Worm (Caenorhabditis elegans) whole organism, young adult: ENCODE data around the gene F53F4.17.
A peak's percentile ranks its signal among the peaks of the same experiment; 100 is the strongest.

ENCODE experiments used
- B0035.1 ChIP-seq: sonication (generic microtip); optimal IDR thresholded peaks from 2 replicates; lab custom pipeline; 2016; ENCODE audit warnings: missing genetic modification characterization, mild to moderate bottlenecking, missing compliant biosample characterization, missing genotype, missing genetic modification reagents
- D2030.7 ChIP-seq: fragments of 200-800 bp; sonication (Bioruptor generic); IDR thresholded peaks from 2 replicates; pipeline ENCODE4 v1.3.6; 2022; ENCODE audit warnings: missing genetic modification reagents, missing genetic modification characterization, missing compliant biosample characterization
- F39B2.1 ChIP-seq: fragments of 200-800 bp; sonication (Bioruptor generic); IDR thresholded peaks from 2 replicates; pipeline ENCODE4 v1.3.6; 2022; ENCODE audit warnings: missing genetic modification reagents, missing genetic modification characterization, missing compliant biosample characterization
- F52B5.7 ChIP-seq: sonication (generic microtip); optimal IDR thresholded peaks from 2 replicates; lab custom pipeline; 2016; ENCODE audit warnings: mild to moderate bottlenecking, missing genetic modification characterization, missing compliant biosample characterization
- F57A8.1 ChIP-seq: fragments of 200-800 bp; sonication (Bioruptor generic); optimal IDR thresholded peaks from 2 replicates; lab custom pipeline; 2018; ENCODE audit warnings: mild to moderate bottlenecking, missing genetic modification characterization, moderate library complexity, missing compliant biosample characterization
- K12H6.12 ChIP-seq: fragments of 200-800 bp; sonication (Bioruptor generic); optimal IDR thresholded peaks from 2 replicates; lab custom pipeline; 2018; ENCODE audit warnings: mild to moderate bottlenecking, missing genetic modification characterization, missing compliant biosample characterization
- T26A5.8 ChIP-seq: sonication (generic microtip); optimal IDR thresholded peaks from 2 replicates; lab custom pipeline; 2016; ENCODE audit warnings: missing genetic modification characterization, missing compliant biosample characterization
- Y67H2A.10 ChIP-seq: fragments of 200-800 bp; sonication (Bioruptor generic); conservative IDR thresholded peaks from 2 replicates; pipeline ENCODE4 v1.3.6; 2022; ENCODE audit warnings: missing genetic modification reagents, missing genetic modification characterization, missing compliant biosample characterization
- Y79H2A.3 ChIP-seq: fragments of 200-800 bp; sonication (Bioruptor generic); conservative IDR thresholded peaks from 2 replicates; pipeline ENCODE4 v1.3.6; 2022; ENCODE audit warnings: missing genetic modification reagents, missing genetic modification characterization, missing compliant biosample characterization
- Y95B8A.8 ChIP-seq: fragments of 200-800 bp; sonication (Bioruptor generic); IDR thresholded peaks from 2 replicates; pipeline ENCODE4 v1.3.6; 2022; ENCODE audit warnings: missing genetic modification reagents, missing genetic modification characterization, missing compliant biosample characterization
- akir-1 ChIP-seq: fragments of 200-800 bp; sonication (Bioruptor generic); optimal IDR thresholded peaks from 2 replicates; lab custom pipeline; 2018; ENCODE audit warnings: mild to moderate bottlenecking, missing genetic modification characterization, moderate library complexity, missing compliant biosample characterization
- aptf-2 ChIP-seq: fragments of 200-800 bp; sonication (Bioruptor generic); conservative IDR thresholded peaks from 2 replicates; pipeline ENCODE4 v1.3.6; 2022; ENCODE audit warnings: missing genetic modification reagents, missing genetic modification characterization, missing compliant biosample characterization
- attf-3 ChIP-seq: fragments of 200-800 bp; sonication (Bioruptor generic); conservative IDR thresholded peaks from 2 replicates; pipeline ENCODE4 v1.3.6; 2022; ENCODE audit warnings: missing genetic modification reagents, missing genetic modification characterization, missing compliant biosample characterization
- attf-5 ChIP-seq: fragments of 200-800 bp; sonication (Bioruptor generic); optimal IDR thresholded peaks from 2 replicates; lab custom pipeline; 2018; ENCODE audit warnings: mild to moderate bottlenecking, missing genetic modification characterization, missing compliant biosample characterization
- cebp-1 ChIP-seq, 2 experiments: fragments of 200-800 bp in 1 of 2; sonication (Bioruptor generic) in 1 of 2; sonication (generic microtip) in 1 of 2; IDR thresholded peaks in 1 of 2; optimal IDR thresholded peaks in 1 of 2; 2 replicates each; pipeline versions ENCODE4 v1.3.6 to Lab custom; 2017 to 2022; ENCODE audit warnings: missing compliant biosample characterization in 2 of 2, missing genetic modification characterization in 2 of 2, mild to moderate bottlenecking in 1 of 2, missing genetic modification reagents in 1 of 2, moderate library complexity in 1 of 2
- ceh-27 ChIP-seq: fragments of 200-800 bp; sonication (Bioruptor generic); optimal IDR thresholded peaks from 2 replicates; lab custom pipeline; 2018; ENCODE audit warnings: mild to moderate bottlenecking, missing genetic modification characterization, moderate library complexity, missing compliant biosample characterization
- die-1 ChIP-seq: sonication (generic microtip); optimal IDR thresholded peaks from 2 replicates; lab custom pipeline; 2016; ENCODE audit warnings: missing genotype, mild to moderate bottlenecking, missing genetic modification characterization, missing compliant biosample characterization
- dpl-1 ChIP-seq: fragments of 150-350 bp; optimal IDR thresholded peaks from 2 replicates; lab custom pipeline; 2014; ENCODE audit warnings: missing biosample characterization, missing genetic modification reagents, missing genetic modification characterization
- ekl-4 ChIP-seq: fragments of 200-800 bp; sonication (Bioruptor generic); IDR thresholded peaks from 2 replicates; pipeline ENCODE4 v1.3.6; 2022; ENCODE audit warnings: missing genetic modification reagents, missing genetic modification characterization, missing compliant biosample characterization
- gei-17 ChIP-seq: fragments of 200-800 bp; sonication (Bioruptor generic); optimal IDR thresholded peaks from 2 replicates; lab custom pipeline; 2018; ENCODE audit warnings: mild to moderate bottlenecking, missing genetic modification characterization, missing compliant biosample characterization
- him-1 ChIP-seq: sonication (generic microtip); optimal IDR thresholded peaks from 2 replicates; lab custom pipeline; 2016; ENCODE audit warnings: missing genotype, missing genetic modification reagents, missing genetic modification characterization, missing compliant biosample characterization
- lin-35 ChIP-seq, 3 experiments: fragments of 150-350 bp in 2 of 3; sonication (generic microtip) in 1 of 3; optimal IDR thresholded peaks; 2 replicates each; lab custom pipeline; 2014 to 2018; ENCODE audit warnings: missing biosample characterization in 3 of 3, missing genetic modification characterization in 3 of 3, missing genetic modification reagents in 3 of 3
- lin-54 ChIP-seq: fragments of 200-800 bp; sonication (Bioruptor generic); optimal IDR thresholded peaks from 2 replicates; lab custom pipeline; 2018; ENCODE audit warnings: mild to moderate bottlenecking, missing genetic modification characterization, missing compliant biosample characterization
- lir-1 ChIP-seq: fragments of 200-800 bp; sonication (Bioruptor generic); conservative IDR thresholded peaks from 2 replicates; pipeline ENCODE4 v1.3.6; 2022; ENCODE audit warnings: missing genetic modification reagents, missing genetic modification characterization, missing compliant biosample characterization
- lsy-27 ChIP-seq: sonication (generic microtip); optimal IDR thresholded peaks from 2 replicates; lab custom pipeline; 2017; ENCODE audit warnings: missing genetic modification characterization, mild to moderate bottlenecking, missing compliant biosample characterization, antibody characterized with exemption, missing genotype, borderline replicate concordance; ENCODE audit not compliant: insufficient read depth
- madf-6 ChIP-seq: fragments of 200-800 bp; sonication (Bioruptor generic); IDR thresholded peaks from 2 replicates; pipeline ENCODE4 v1.3.6; 2022; ENCODE audit warnings: missing genetic modification reagents, missing genetic modification characterization, missing compliant biosample characterization
- mel-28 ChIP-seq: sonication (generic microtip); optimal IDR thresholded peaks from 2 replicates; lab custom pipeline; 2016; ENCODE audit warnings: borderline replicate concordance, mild to moderate bottlenecking, missing genetic modification characterization, missing compliant biosample characterization
- mxl-1 ChIP-seq: sonication (generic microtip); optimal IDR thresholded peaks from 2 replicates; lab custom pipeline; 2016; ENCODE audit warnings: missing genetic modification characterization, missing compliant biosample characterization
- nfya-2 ChIP-seq: fragments of 200-800 bp; sonication (Bioruptor generic); IDR thresholded peaks from 2 replicates; pipeline ENCODE4 v1.3.6; 2022; ENCODE audit warnings: missing genetic modification reagents, missing genetic modification characterization, missing compliant biosample characterization
- nhr-27 ChIP-seq: fragments of 200-800 bp; sonication (Bioruptor generic); optimal IDR thresholded peaks from 2 replicates; lab custom pipeline; 2018; ENCODE audit warnings: mild to moderate bottlenecking, missing genetic modification characterization, moderate library complexity, missing compliant biosample characterization
- nhr-90 ChIP-seq: sonication (generic microtip); optimal IDR thresholded peaks from 2 replicates; lab custom pipeline; 2016; ENCODE audit warnings: missing genotype, mild to moderate bottlenecking, missing genetic modification characterization, missing compliant biosample characterization
- rcor-1 ChIP-seq: fragments of 200-800 bp; sonication (Bioruptor generic); IDR thresholded peaks from 2 replicates; pipeline ENCODE4 v1.3.6; 2022; ENCODE audit warnings: missing genetic modification reagents, missing genetic modification characterization, missing compliant biosample characterization
- rec-8 ChIP-seq, 2 experiments: sonication (generic microtip); optimal IDR thresholded peaks; 2 replicates each; lab custom pipeline; 2016; ENCODE audit warnings: mild to moderate bottlenecking in 2 of 2, missing genetic modification characterization in 2 of 2, missing genetic modification reagents in 2 of 2, missing genotype in 2 of 2, missing biosample characterization in 1 of 2, missing compliant biosample characterization in 1 of 2, moderate library complexity in 1 of 2
- repo-1 ChIP-seq: sonication (generic microtip); optimal IDR thresholded peaks from 2 replicates; lab custom pipeline; 2017; ENCODE audit warnings: mild to moderate bottlenecking, missing genetic modification characterization, missing compliant biosample characterization
- snpc-1.1 ChIP-seq: sonication (generic microtip); optimal IDR thresholded peaks from 2 replicates; lab custom pipeline; 2017; ENCODE audit warnings: missing genetic modification characterization, mild to moderate bottlenecking, missing compliant biosample characterization, antibody characterized with exemption, moderate library complexity, missing genotype, missing genetic modification reagents; ENCODE audit not compliant: insufficient read depth
- snpc-3.4 ChIP-seq: sonication (generic microtip); optimal IDR thresholded peaks from 2 replicates; lab custom pipeline; 2017; ENCODE audit warnings: missing genetic modification characterization, mild to moderate bottlenecking, missing compliant biosample characterization, antibody characterized with exemption, moderate library complexity, missing genotype, missing genetic modification reagents
- snpc-4 ChIP-seq, 5 experiments: fragments of 150-350 bp in 1 of 5; sonication (generic microtip) in 4 of 5; optimal IDR thresholded peaks; 2 replicates each; lab custom pipeline; 2014 to 2018; ENCODE audit warnings: missing genetic modification characterization in 5 of 5, missing biosample characterization in 3 of 5, antibody characterized with exemption in 2 of 5, mild to moderate bottlenecking in 2 of 5, missing compliant biosample characterization in 2 of 5, missing genotype in 2 of 5, moderate library complexity in 2 of 5, missing genetic modification reagents in 1 of 5
- sptf-2 ChIP-seq: fragments of 200-800 bp; sonication (Bioruptor generic); optimal IDR thresholded peaks from 2 replicates; lab custom pipeline; 2018; ENCODE audit warnings: mild to moderate bottlenecking, missing genetic modification characterization, missing compliant biosample characterization
- tbp1 ChIP-seq: fragments of 200-800 bp; sonication (Bioruptor generic); optimal IDR thresholded peaks from 2 replicates; lab custom pipeline; 2018; ENCODE audit warnings: mild to moderate bottlenecking, missing genetic modification characterization, missing compliant biosample characterization
- tbx-9 ChIP-seq: sonication (generic microtip); optimal IDR thresholded peaks from 2 replicates; lab custom pipeline; 2016; ENCODE audit warnings: borderline replicate concordance, missing genetic modification characterization, inconsistent platforms, missing compliant biosample characterization
- unc-62 ChIP-seq: fragments of 150-350 bp; optimal IDR thresholded peaks from 2 replicates; lab custom pipeline; 2014; ENCODE audit warnings: missing biosample characterization, missing genetic modification reagents, missing genetic modification characterization
- zfh-2 ChIP-seq: fragments of 200-800 bp; sonication (Bioruptor generic); conservative IDR thresholded peaks from 2 replicates; pipeline ENCODE4 v1.3.6; 2022; ENCODE audit warnings: missing genetic modification reagents, missing genetic modification characterization, missing compliant biosample characterization
- ztf-18 ChIP-seq: sonication (generic microtip); optimal IDR thresholded peaks from 2 replicates; lab custom pipeline; 2016; ENCODE audit warnings: missing genotype, mild to moderate bottlenecking, missing genetic modification characterization, missing compliant biosample characterization
- ztf-25 ChIP-seq: fragments of 200-800 bp; sonication (Bioruptor generic); IDR thresholded peaks from 2 replicates; pipeline ENCODE4 v1.3.6; 2022; ENCODE audit warnings: missing genetic modification reagents, missing genetic modification characterization, missing compliant biosample characterization
- ztf-3 ChIP-seq: fragments of 200-800 bp; sonication (Bioruptor generic); optimal IDR thresholded peaks from 2 replicates; lab custom pipeline; 2018; ENCODE audit warnings: mild to moderate bottlenecking, missing genetic modification characterization, missing compliant biosample characterization
- ztf-6 ChIP-seq: fragments of 200-800 bp; sonication (Bioruptor generic); IDR thresholded peaks from 2 replicates; pipeline ENCODE4 v1.3.6; 2022; ENCODE audit warnings: missing genetic modification reagents, missing genetic modification characterization, missing compliant biosample characterization

The F53F4.17 gene

DNA sequence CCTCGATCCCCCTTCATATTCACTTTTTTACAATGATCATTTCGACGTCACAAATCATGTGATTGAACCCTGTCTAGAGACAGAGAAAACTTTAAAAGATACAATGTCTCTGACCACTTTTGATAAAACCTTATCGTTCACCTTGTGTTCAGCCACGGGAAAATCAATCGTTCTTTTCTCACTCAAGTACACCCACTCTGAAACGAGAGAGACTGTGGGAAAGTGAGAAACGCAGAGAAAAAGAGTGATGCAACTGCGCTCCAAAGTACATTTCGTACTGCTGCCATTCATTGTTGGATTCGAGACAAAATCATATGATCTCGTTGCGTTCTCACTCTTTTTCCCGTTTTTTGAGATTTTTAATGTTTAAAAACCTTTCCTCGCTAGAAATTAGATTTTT, 22.8 kb upstream of the F53F4.17 start (continued):
- peak; percentile 42; the same call in 1 of the 2 replicates for TF ChIP-seq madf-6 (GFP tag; lab: Robert Waterston, UW)
- peak; percentile 76 for TF ChIP-seq lin-54 (GFP tag; lab: Kevin White, UChicago)
- TF ChIP-seq F52B5.7 (tag; lab: Kevin White, UChicago) = peak; percentile 9
- TF ChIP-seq snpc-3.4 (tag; lab: Kevin White, UChicago) = no peak
- TF ChIP-seq tbx-9 (tag; lab: Kevin White, UChicago) = no peak
- TF ChIP-seq ztf-6 (GFP tag; lab: Robert Waterston, UW) = 0 out of 2 replicates have a peak, but pooled peaks have one; percentile 20
- TF ChIP-seq aptf-2 (GFP tag; lab: Robert Waterston, UW) = no peak
- TF ChIP-seq zfh-2 (GFP tag; lab: Robert Waterston, UW) = no peak; the same call in 1 of the 2 replicates
- peak; percentile 86 for TF ChIP-seq rcor-1 (GFP tag; lab: Robert Waterston, UW)
- no peak for TF ChIP-seq mxl-1 (tag; lab: Kevin White, UChicago)
- TF ChIP-seq nhr-90 (tag; lab: Kevin White, UChicago) = peak; percentile 56
- TF ChIP-seq Y95B8A.8 (GFP tag; lab: Robert Waterston, UW) = peak; percentile 38; the same call in 1 of the 2 replicates
- peak; percentile 34 for TF ChIP-seq gei-17 (GFP tag; lab: Kevin White, UChicago)
- TF ChIP-seq unc-62 (GFP tag; lab: Kevin White, UChicago) = no peak
- no peak for TF ChIP-seq mel-28 (tag; lab: Kevin White, UChicago)
- TF ChIP-seq attf-3 (GFP tag; lab: Robert Waterston, UW) = 0 out of 2 replicates have a peak, but pooled peaks have one; percentile 36
- TF ChIP-seq nfya-2 (GFP tag; lab: Robert Waterston, UW) = no peak
- TF ChIP-seq Y67H2A.10 (GFP tag; lab: Robert Waterston, UW) = no peak
- no peak for TF ChIP-seq ekl-4
- peak; percentile 0 for TF ChIP-seq dpl-1 (GFP tag; lab: Kevin White, UChicago)
- no peak for TF ChIP-seq Y79H2A.3
- peak; percentile 57; the same call in 1 of the 2 replicates for TF ChIP-seq lir-1
- no peak for TF ChIP-seq lsy-27 (tag; lab: Kevin White, UChicago)
- no peak for TF ChIP-seq nhr-27
- no peak for TF ChIP-seq ztf-25 (GFP tag; lab: Robert Waterston, UW)
- no peak for TF ChIP-seq ztf-3
- no peak for TF ChIP-seq rec-8 (tag; optimal IDR thresholded peaks at IDR 0.05; lab: Kevin White, UChicago)
- peak; percentile 34 for TF ChIP-seq K12H6.12 (tag; lab: Kevin White, UChicago)
- peak; percentile 44; the same call in 1 of the 2 replicates for TF ChIP-seq cebp-1 (GFP tag; IDR thresholded peaks at IDR 0.05; lab: Robert Waterston, UW)
- peak; percentile 85 for TF ChIP-seq cebp-1 (tag; optimal IDR thresholded peaks at IDR 0.05; lab: Kevin White, UChicago)
- TF ChIP-seq akir-1 = no peak
- TF ChIP-seq snpc-4 (GFP tag; optimal IDR thresholded peaks at IDR 0.05; lab: Kevin White, UChicago) = peak; percentile 19
- TF ChIP-seq snpc-4 (tag; optimal IDR thresholded peaks at IDR 0.05; lab: Kevin White, UChicago) = peak in 2 of 4 experiments; percentile 70 to 71
- TF ChIP-seq D2030.7 (GFP tag; lab: Robert Waterston, UW) = no peak
- no peak for TF ChIP-seq snpc-1.1 (tag; lab: Kevin White, UChicago)
- no peak for TF ChIP-seq sptf-2 (GFP tag; lab: Kevin White, UChicago)
- peak; percentile 92 for TF ChIP-seq attf-5 (GFP tag; lab: Kevin White, UChicago)
- no peak for TF ChIP-seq die-1
- TF ChIP-seq B0035.1 (tag; lab: Kevin White, UChicago) = no peak
- TF ChIP-seq T26A5.8 = no peak
- peak in 1 of 3 experiments; percentile 35 for TF ChIP-seq lin-35 (GFP tag; optimal IDR thresholded peaks at IDR 0.05; lab: Kevin White, UChicago)
- no peak for TF ChIP-seq him-1 (tag; lab: Kevin White, UChicago)
- TF ChIP-seq ztf-18 (tag; lab: Kevin White, UChicago) = peak; percentile 56
- TF ChIP-seq ceh-27 (GFP tag; lab: Kevin White, UChicago) = peak; percentile 88
- no peak for TF ChIP-seq F57A8.1 (GFP tag; lab: Kevin White, UChicago)
- peak; percentile 68 for TF ChIP-seq tbp1 (GFP tag; lab: Kevin White, UChicago)
- TF ChIP-seq F39B2.1 (GFP tag; lab: Robert Waterston, UW) = no peak
- peak; percentile 26 for TF ChIP-seq repo-1 (tag; lab: Kevin White, UChicago)
